Worm (Caenorhabditis elegans) whole organism, mixed stage, embryonic: ENCODE measurements around the gene par-1.

Source experiments
- elt-1 ChIP-seq: sonication (generic microtip); optimal IDR thresholded peaks from 2 replicates; lab custom pipeline; 2017; ENCODE audit warnings: missing genetic modification characterization, mild to moderate bottlenecking, missing compliant biosample characterization, antibody characterized with exemption, moderate library complexity, borderline replicate concordance; ENCODE audit not compliant: insufficient read depth
- nhr-28 ChIP-seq: fragments of 150-350 bp; optimal IDR thresholded peaks from 2 replicates; lab custom pipeline; 2014; ENCODE audit warnings: missing biosample characterization, missing genetic modification characterization
- snpc-4 ChIP-seq: fragments of 150-350 bp; optimal IDR thresholded peaks from 2 replicates; lab custom pipeline; 2014; ENCODE audit warnings: missing biosample characterization, missing genetic modification characterization

DNA sequence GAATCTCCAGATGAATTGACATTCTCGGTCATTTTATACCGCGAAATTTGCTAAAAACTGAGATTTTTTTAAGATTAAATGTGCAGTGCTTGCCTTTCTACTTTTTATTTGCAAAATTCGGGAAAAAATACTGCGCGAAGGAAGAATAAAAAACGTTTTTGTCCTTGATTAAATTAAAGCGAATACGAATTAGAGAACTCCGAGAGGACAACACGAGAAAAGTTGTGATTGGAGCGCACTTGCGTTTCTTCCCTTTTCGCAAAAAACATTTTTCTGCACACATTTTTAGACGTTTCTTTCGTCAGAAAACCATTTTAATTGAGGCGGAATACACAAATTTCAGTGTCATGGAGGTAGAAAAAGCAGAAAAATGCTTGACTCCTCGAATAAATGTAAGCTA, 40.3 kb upstream of the par-1 start, which contains the start of the genes trm-1 and ints-2:
- TF ChIP-seq snpc-4 (tag; lab: Kevin White, UChicago) (no peak), nhr-28 (tag; lab: Kevin White, UChicago) (no peak), elt-1 (tag; lab: Kevin White, UChicago) (no peak)
